Fruit fly (Drosophila melanogaster) whole organism, prepupa: ENCODE data around the gene Gad1.

ENCODE experiments used
- CG6163 ChIP-seq: fragments of 200-800 bp; sonication (Bioruptor generic); IDR thresholded peaks from 3 replicates; pipeline ENCODE4 v1.3.6; 2022; ENCODE audit warnings: missing biosample characterization, missing genetic modification characterization
- Ets96B ChIP-seq: fragments of 200-800 bp; optimal IDR thresholded peaks from 2 replicates; lab custom pipeline; 2019; ENCODE audit warnings: missing biosample characterization, mild to moderate bottlenecking, missing genetic modification characterization, moderate library complexity
- acj6 ChIP-seq: fragments of 200-800 bp; sonication (Bioruptor generic); optimal IDR thresholded peaks from 3 replicates; lab custom pipeline; 2016; ENCODE audit warnings: missing biosample characterization, missing genetic modification characterization
- eg ChIP-seq: fragments of 200-800 bp; sonication (Bioruptor generic); IDR thresholded peaks from 3 replicates; pipeline ENCODE4 v1.3.6; 2022; ENCODE audit warnings: missing biosample characterization, missing genetic modification characterization

- TF ChIP-seq eg (GFP tag; lab: Robert Waterston, UW) = no peak
- TF ChIP-seq acj6 (GFP tag; lab: Kevin White, UChicago) = no peak
- TF ChIP-seq Ets96B (tag; lab: Kevin White, UChicago) = no peak
- no peak for TF ChIP-seq CG6163
These were observed 62.1 kb downstream of the Gad1 start, which contains the start of gene Gr64a for dm6 chr3L:4026506-4026868.
